Fruit fly (Drosophila melanogaster) whole organism, wandering third instar larva: ENCODE results near the gene Mur29B.

Experiments used
- Abd-B ChIP-seq: fragments of >200 bp; optimal IDR thresholded peaks from 2 replicates; lab custom pipeline; 2017; ENCODE audit warnings: missing biosample characterization, missing genetic modification characterization
- CrebA ChIP-seq: fragments of 200-800 bp; sonication (Bioruptor generic); optimal IDR thresholded peaks from 2 replicates; lab custom pipeline; 2016; ENCODE audit warnings: missing biosample characterization, mild to moderate bottlenecking, missing genetic modification characterization, borderline replicate concordance
- GATAd ChIP-seq: sonication (Bioruptor generic); optimal IDR thresholded peaks from 2 replicates; lab custom pipeline; 2016; ENCODE audit warnings: missing biosample characterization, missing genetic modification characterization
- HLH106 ChIP-seq: fragments of 200-800 bp; optimal IDR thresholded peaks from 3 replicates; lab custom pipeline; 2019; ENCODE audit warnings: missing biosample characterization, mild to moderate bottlenecking, missing genetic modification characterization, moderate library complexity
- ey ChIP-seq: fragments of 200-800 bp; sonication (Bioruptor generic); optimal IDR thresholded peaks from 2 replicates; lab custom pipeline; 2016; ENCODE audit warnings: missing biosample characterization, missing genetic modification characterization
- lola ChIP-seq: fragments of >200 bp; optimal IDR thresholded peaks from 2 replicates; lab custom pipeline; 2017; ENCODE audit warnings: missing biosample characterization, missing genetic modification characterization
- pan ChIP-seq: fragments of >200 bp; optimal IDR thresholded peaks from 2 replicates; lab custom pipeline; 2017
- rgr ChIP-seq: fragments of 200-800 bp; sonication (Bioruptor generic); optimal IDR thresholded peaks from 3 replicates; lab custom pipeline; 2016; ENCODE audit warnings: missing biosample characterization, mild to moderate bottlenecking, missing genetic modification characterization
- sv ChIP-seq: fragments of 200-800 bp; sonication (Bioruptor generic); optimal IDR thresholded peaks from 3 replicates; lab custom pipeline; 2016; ENCODE audit warnings: missing biosample characterization, missing genetic modification characterization

DNA sequence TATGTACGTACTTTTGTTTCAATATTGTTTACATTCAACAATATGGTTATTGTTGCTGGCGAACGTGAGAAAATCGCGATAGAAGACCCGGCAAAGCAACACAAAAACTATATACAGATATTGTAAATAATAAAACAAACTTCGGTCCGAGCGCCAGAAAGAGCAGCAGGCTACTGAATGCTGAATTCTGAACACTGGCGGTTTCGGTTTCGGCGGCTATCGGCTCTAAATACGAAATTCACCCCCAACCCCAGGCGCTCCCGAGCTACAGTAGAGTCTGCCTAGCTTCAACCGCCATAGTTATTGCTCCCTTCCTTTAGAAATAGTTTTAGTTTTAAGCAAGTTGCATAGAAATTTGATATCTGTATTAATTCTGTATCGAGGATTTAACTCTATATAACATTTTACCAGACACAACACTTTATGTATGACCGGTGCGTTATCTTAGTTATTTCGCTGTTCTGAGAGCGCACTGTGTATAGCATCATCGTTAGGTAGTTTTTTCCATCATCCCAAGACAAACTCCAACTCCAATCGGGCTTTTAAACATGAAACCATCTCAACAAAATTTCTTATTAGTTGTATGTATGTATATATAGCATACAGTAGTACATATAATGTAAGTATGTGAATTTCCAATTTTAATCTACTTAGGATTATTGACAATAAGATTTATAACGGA lies 10.4 kb downstream of the Mur29B start, which contains the start of gene CG7627:
- TF ChIP-seq pan (lab: Kevin White, UChicago), result no peak
- no peak for TF ChIP-seq Abd-B
- peak; percentile 90 for TF ChIP-seq ey (GFP tag; lab: Kevin White, UChicago)
- TF ChIP-seq lola (GFP tag; lab: Kevin White, UChicago), result no peak
- TF ChIP-seq GATAd (GFP tag; lab: Kevin White, UChicago), result no peak
- no peak for TF ChIP-seq CrebA (GFP tag; lab: Kevin White, UChicago)
- peak; percentile 80 for TF ChIP-seq HLH106
- peak; percentile 66 for TF ChIP-seq sv
- peak; percentile 86 for TF ChIP-seq rgr (GFP tag; lab: Kevin White, UChicago)
